Fruit fly (Drosophila melanogaster) whole organism, embryonic: ENCODE data around the gene Muted.

Source experiments
- B-H2 ChIP-seq: fragments of 200-800 bp; sonication (Bioruptor generic); optimal IDR thresholded peaks from 2 replicates; lab custom pipeline; 2018; ENCODE audit warnings: missing biosample characterization, mild to moderate bottlenecking, missing genetic modification characterization
- BEAF-32 ChIP-seq: fragments of 200-800 bp; sonication (Bioruptor generic); optimal IDR thresholded peaks from 3 replicates; lab custom pipeline; 2017; ENCODE audit warnings: missing biosample characterization, missing genetic modification characterization, mild to moderate bottlenecking, moderate library complexity, missing genetic modification reagents
- CG10366 ChIP-seq: fragments of 200-800 bp; sonication (Bioruptor generic); IDR thresholded peaks from 2 replicates; pipeline ENCODE4 v1.3.6; 2022; ENCODE audit warnings: missing biosample characterization, missing genetic modification characterization
- CG11085 ChIP-seq: fragments of 200-800 bp; sonication (Bioruptor generic); IDR thresholded peaks from 2 replicates; pipeline ENCODE4 v1.3.6; 2022; ENCODE audit warnings: missing biosample characterization, missing genetic modification characterization
- CG11560 ChIP-seq: fragments of 200-800 bp; sonication (Bioruptor generic); IDR thresholded peaks from 3 replicates; pipeline ENCODE4 v1.3.6; 2022; ENCODE audit warnings: missing biosample characterization, missing genetic modification characterization
- CG13287 ChIP-seq: fragments of 200-800 bp; sonication (Bioruptor generic); IDR thresholded peaks from 2 replicates; pipeline ENCODE4 v1.3.6; 2022; ENCODE audit warnings: missing biosample characterization, missing genetic modification characterization; ENCODE audit not compliant: partially characterized antibody
- CG17612 ChIP-seq: fragments of 200-800 bp; sonication (Bioruptor generic); IDR thresholded peaks from 2 replicates; pipeline ENCODE4 v1.3.6; 2022; ENCODE audit warnings: missing biosample characterization, missing genetic modification characterization
- CG18619 ChIP-seq: fragments of 200-800 bp; sonication (Bioruptor generic); optimal IDR thresholded peaks from 3 replicates; lab custom pipeline; 2017; ENCODE audit warnings: missing biosample characterization, mild to moderate bottlenecking, missing genetic modification characterization
- CG30431 ChIP-seq: fragments of 200-800 bp; sonication (Bioruptor generic); optimal IDR thresholded peaks from 2 replicates; lab custom pipeline; 2017; ENCODE audit warnings: missing biosample characterization, missing genetic modification characterization
- CG34224 ChIP-seq: fragments of 200-800 bp; sonication (Bioruptor generic); IDR thresholded peaks from 3 replicates; pipeline ENCODE4 v1.3.6; 2022; ENCODE audit warnings: missing biosample characterization, missing genetic modification characterization; ENCODE audit not compliant: partially characterized antibody
- CG4730 ChIP-seq: fragments of 200-800 bp; sonication (Bioruptor generic); IDR thresholded peaks from 2 replicates; pipeline ENCODE4 v1.3.6; 2022; ENCODE audit warnings: missing biosample characterization, missing genetic modification characterization
- CG4820 ChIP-seq: fragments of 200-800 bp; sonication (Bioruptor generic); optimal IDR thresholded peaks from 3 replicates; lab custom pipeline; 2016; ENCODE audit warnings: missing biosample characterization, missing genetic modification characterization
- CG6683 ChIP-seq: fragments of 200-800 bp; sonication (Bioruptor generic); optimal IDR thresholded peaks from 2 replicates; lab custom pipeline; 2017; ENCODE audit warnings: missing biosample characterization, mild to moderate bottlenecking, missing genetic modification characterization, missing genetic modification reagents
- CG8290 ChIP-seq, 3 experiments: fragments of 200-800 bp; sonication (Bioruptor generic); optimal IDR thresholded peaks; 2 replicates each; lab custom pipeline; 2016 to 2019; ENCODE audit warnings: missing biosample characterization in 3 of 3, missing genetic modification characterization in 3 of 3, mild to moderate bottlenecking in 2 of 3, moderate library complexity in 1 of 3
- CG8359 ChIP-seq: fragments of 200-800 bp; sonication (Bioruptor generic); optimal IDR thresholded peaks from 2 replicates; lab custom pipeline; 2017; ENCODE audit warnings: missing biosample characterization, mild to moderate bottlenecking, missing genetic modification characterization, borderline replicate concordance
- Chrac-16 ChIP-seq: fragments of 200-800 bp; sonication (Bioruptor generic); optimal IDR thresholded peaks from 3 replicates; lab custom pipeline; 2016; ENCODE audit warnings: missing biosample characterization, missing genetic modification characterization
- D ChIP-seq, 2 experiments: fragments of 200-800 bp in 1 of 2; fragments of >200 bp in 1 of 2; sonication (Bioruptor generic) in 1 of 2; optimal IDR thresholded peaks; 2 replicates in 1 of 2; 3 replicates in 1 of 2; lab custom pipeline; 2017; ENCODE audit warnings: mild to moderate bottlenecking in 1 of 2, missing biosample characterization in 1 of 2, missing genetic modification characterization in 1 of 2, missing genetic modification reagents in 1 of 2
- Dad ChIP-seq: fragments of 200-800 bp; sonication (Bioruptor generic); optimal IDR thresholded peaks from 3 replicates; lab custom pipeline; 2016; ENCODE audit warnings: missing biosample characterization, missing genetic modification characterization
- Dll ChIP-seq: fragments of 200-800 bp; sonication (Bioruptor generic); IDR thresholded peaks from 4 replicates; pipeline ENCODE4 v1.3.6; 2022; ENCODE audit warnings: missing biosample characterization, missing genetic modification characterization; ENCODE audit not compliant: partially characterized antibody
- E2f2 ChIP-seq: fragments of 200-800 bp; sonication (Bioruptor generic); IDR thresholded peaks from 2 replicates; pipeline ENCODE4 v1.3.6; 2022; ENCODE audit warnings: missing biosample characterization, missing genetic modification characterization
- Hsf ChIP-seq: fragments of 200-800 bp; sonication (Bioruptor generic); optimal IDR thresholded peaks from 3 replicates; lab custom pipeline; 2016; ENCODE audit warnings: missing biosample characterization, missing genetic modification characterization
- Myb ChIP-seq: fragments of 200-800 bp; sonication (Bioruptor generic); optimal IDR thresholded peaks from 2 replicates; lab custom pipeline; 2016; ENCODE audit warnings: missing biosample characterization, missing genetic modification characterization
- Nf-YC ChIP-seq: fragments of 200-800 bp; optimal IDR thresholded peaks from 3 replicates; lab custom pipeline; 2019; ENCODE audit warnings: missing biosample characterization, mild to moderate bottlenecking, missing genetic modification characterization, moderate library complexity
- Tbp ChIP-seq: fragments of >200 bp; optimal IDR thresholded peaks from 2 replicates; lab custom pipeline; 2018; ENCODE audit warnings: missing biosample characterization, missing genetic modification characterization
- Usf ChIP-seq: fragments of 200-800 bp; sonication (Bioruptor generic); optimal IDR thresholded peaks from 2 replicates; lab custom pipeline; 2017; ENCODE audit warnings: missing genotype, missing biosample characterization, missing genetic modification characterization
- YL-1 ChIP-seq: fragments of 200-800 bp; sonication (Bioruptor generic); optimal IDR thresholded peaks from 3 replicates; lab custom pipeline; 2017; ENCODE audit warnings: missing biosample characterization, mild to moderate bottlenecking, missing genetic modification characterization
- cwo ChIP-seq: fragments of 200-800 bp; sonication (Bioruptor generic); optimal IDR thresholded peaks from 3 replicates; lab custom pipeline; 2017; ENCODE audit warnings: missing biosample characterization, missing genetic modification characterization, mild to moderate bottlenecking, moderate library complexity, missing genetic modification reagents
- dpn ChIP-seq, 2 experiments: fragments of 200-800 bp; sonication (Bioruptor generic); optimal IDR thresholded peaks; 3 replicates each; lab custom pipeline; 2016; ENCODE audit warnings: missing biosample characterization in 2 of 2, missing genetic modification characterization in 2 of 2
- eyg ChIP-seq: fragments of 200-800 bp; sonication (Bioruptor generic); optimal IDR thresholded peaks from 3 replicates; lab custom pipeline; 2016; ENCODE audit warnings: missing biosample characterization, missing genetic modification characterization
- gce ChIP-seq: fragments of 200-800 bp; sonication (Bioruptor generic); IDR thresholded peaks from 3 replicates; pipeline ENCODE4 v1.3.6; 2022; ENCODE audit warnings: missing biosample characterization, missing genetic modification characterization
- gem ChIP-seq: fragments of 200-800 bp; sonication (Bioruptor generic); optimal IDR thresholded peaks from 2 replicates; lab custom pipeline; 2019; ENCODE audit warnings: missing biosample characterization, mild to moderate bottlenecking, missing genetic modification characterization, moderate library complexity
- grau ChIP-seq: fragments of 200-800 bp; optimal IDR thresholded peaks from 3 replicates; lab custom pipeline; 2019; ENCODE audit warnings: missing biosample characterization, mild to moderate bottlenecking, missing genetic modification characterization, moderate library complexity
- h ChIP-seq: fragments of >200 bp; optimal IDR thresholded peaks from 2 replicates; lab custom pipeline; 2017
- jumu ChIP-seq: fragments of 200-800 bp; sonication (Bioruptor generic); optimal IDR thresholded peaks from 3 replicates; lab custom pipeline; 2016; ENCODE audit warnings: missing biosample characterization, missing genetic modification characterization
- nerfin-1 ChIP-seq: fragments of 200-800 bp; sonication (Bioruptor generic); optimal IDR thresholded peaks from 3 replicates; lab custom pipeline; 2019; ENCODE audit warnings: missing biosample characterization, mild to moderate bottlenecking, missing genetic modification characterization, moderate library complexity
- pzg ChIP-seq: fragments of 200-800 bp; sonication (Bioruptor generic); optimal IDR thresholded peaks from 3 replicates; lab custom pipeline; 2018; ENCODE audit warnings: missing biosample characterization, mild to moderate bottlenecking, missing genetic modification characterization, moderate library complexity
- sd ChIP-seq: fragments of 200-800 bp; sonication (Bioruptor generic); optimal IDR thresholded peaks from 3 replicates; lab custom pipeline; 2018; ENCODE audit warnings: missing biosample characterization, mild to moderate bottlenecking, missing genetic modification characterization, moderate library complexity
- sqz ChIP-seq: fragments of 200-800 bp; sonication (Bioruptor generic); optimal IDR thresholded peaks from 3 replicates; lab custom pipeline; 2018; ENCODE audit warnings: missing biosample characterization, mild to moderate bottlenecking, missing genetic modification characterization
- stwl ChIP-seq: fragments of 200-800 bp; sonication (Bioruptor generic); optimal IDR thresholded peaks from 3 replicates; lab custom pipeline; 2018; ENCODE audit warnings: missing biosample characterization, mild to moderate bottlenecking, missing genetic modification characterization, moderate library complexity
- usp ChIP-seq: fragments of >200 bp; optimal IDR thresholded peaks from 2 replicates; lab custom pipeline; 2017; ENCODE audit warnings: missing biosample characterization, missing genetic modification characterization
- vfl ChIP-seq: fragments of 200-800 bp; sonication (Bioruptor generic); optimal IDR thresholded peaks from 2 replicates; lab custom pipeline; 2016; ENCODE audit warnings: missing biosample characterization, missing genetic modification characterization
- zfh2 ChIP-seq: fragments of 200-800 bp; sonication (Bioruptor generic); optimal IDR thresholded peaks from 2 replicates; lab custom pipeline; 2016; ENCODE audit warnings: missing biosample characterization, missing genetic modification characterization

Muted gene

dm6 chr3R:22365660-22366195 is 3.3 kb downstream of the Muted start, which contains the start of gene CG5382 (continued):
- TF ChIP-seq CG4820 (GFP tag; lab: Kevin White, UChicago): no peak
- TF ChIP-seq CG34224: no peak
- no peak for TF ChIP-seq Dad (GFP tag; lab: Kevin White, UChicago)
- no peak for TF ChIP-seq CG17612 (GFP tag; lab: Robert Waterston, UW)
- TF ChIP-seq usp (GFP tag; lab: Kevin White, UChicago): no peak
- no peak for TF ChIP-seq Usf
- no peak for TF ChIP-seq zfh2
- TF ChIP-seq CG11085 (GFP tag; lab: Robert Waterston, UW): no peak
- TF ChIP-seq cwo: no peak
- no peak for TF ChIP-seq Hsf (GFP tag; lab: Kevin White, UChicago)
- TF ChIP-seq CG8359 (GFP tag; lab: Kevin White, UChicago): no peak
- TF ChIP-seq E2f2: peak; percentile 69
- peak; percentile 30 for TF ChIP-seq sd (tag; lab: Kevin White, UChicago)
- TF ChIP-seq Myb (GFP tag; lab: Kevin White, UChicago): no peak
- TF ChIP-seq vfl: no peak
- TF ChIP-seq sqz: no peak
- peak; percentile 11 for TF ChIP-seq stwl
- TF ChIP-seq CG6683 (GFP tag; lab: Kevin White, UChicago): no peak
- TF ChIP-seq YL-1 (GFP tag; lab: Kevin White, UChicago): peak; percentile 53
- peak; percentile 46 for TF ChIP-seq pzg (GFP tag; lab: Kevin White, UChicago)
- TF ChIP-seq grau (tag; lab: Kevin White, UChicago): no peak
- no peak for TF ChIP-seq B-H2 (GFP tag; lab: Kevin White, UChicago)
- TF ChIP-seq eyg: no peak
- TF ChIP-seq Tbp: no peak
- TF ChIP-seq D (optimal IDR thresholded peaks at IDR 0.05; lab: Kevin White, UChicago): no peak
- no peak for TF ChIP-seq D (GFP tag; optimal IDR thresholded peaks at IDR 0.05; lab: Kevin White, UChicago)
- TF ChIP-seq gce (GFP tag; lab: Robert Waterston, UW): no peak
- no peak for TF ChIP-seq CG18619 (GFP tag; lab: Kevin White, UChicago)
- 0 out of 4 replicates have a peak, but pooled peaks have one; percentile 26 for TF ChIP-seq Dll
- no peak for TF ChIP-seq h
- no peak for TF ChIP-seq CG11560 (tag; lab: Robert Waterston, UW)
- TF ChIP-seq Nf-YC (tag; lab: Kevin White, UChicago): no peak
- peak; percentile 36 for TF ChIP-seq nerfin-1 (tag; lab: Kevin White, UChicago)
- no peak for TF ChIP-seq CG30431 (GFP tag; lab: Kevin White, UChicago)
- TF ChIP-seq jumu: no peak
- no peak for TF ChIP-seq CG10366
- TF ChIP-seq CG13287 (GFP tag; lab: Robert Waterston, UW): peak; percentile 38; the same call in 1 of the 2 replicates
- TF ChIP-seq dpn (GFP tag; optimal IDR thresholded peaks at IDR 0.05; lab: Kevin White, UChicago): no peak
- TF ChIP-seq gem: no peak
- TF ChIP-seq CG4730 (GFP tag; lab: Robert Waterston, UW): no peak
- TF ChIP-seq CG8290 (GFP tag; optimal IDR thresholded peaks at IDR 0.05; lab: Kevin White, UChicago): no peak
- no peak for TF ChIP-seq CG8290 (tag; optimal IDR thresholded peaks at IDR 0.05; lab: Kevin White, UChicago)
- TF ChIP-seq BEAF-32 (GFP tag; lab: Kevin White, UChicago): peak; percentile 42
- TF ChIP-seq Chrac-16 (GFP tag; lab: Kevin White, UChicago): no peak
